Fruit fly (Drosophila melanogaster) whole organism, embryonic: ENCODE results near the gene CG14569.

Source experiments
- B-H2 ChIP-seq: fragments of 200-800 bp; sonication (Bioruptor generic); optimal IDR thresholded peaks from 2 replicates; lab custom pipeline; 2018; ENCODE audit warnings: missing biosample characterization, mild to moderate bottlenecking, missing genetic modification characterization
- CG10267 ChIP-seq: fragments of 200-800 bp; sonication (Bioruptor generic); optimal IDR thresholded peaks from 2 replicates; lab custom pipeline; 2018; ENCODE audit warnings: missing biosample characterization, mild to moderate bottlenecking, missing genetic modification characterization, moderate library complexity
- CG10366 ChIP-seq: fragments of 200-800 bp; sonication (Bioruptor generic); IDR thresholded peaks from 2 replicates; pipeline ENCODE4 v1.3.6; 2022; ENCODE audit warnings: missing biosample characterization, missing genetic modification characterization
- CG12071 ChIP-seq: fragments of 200-800 bp; sonication (Bioruptor generic); optimal IDR thresholded peaks from 3 replicates; lab custom pipeline; 2018; ENCODE audit warnings: missing biosample characterization, mild to moderate bottlenecking, missing genetic modification characterization
- CG12155 ChIP-seq: fragments of 200-800 bp; sonication (Bioruptor generic); optimal IDR thresholded peaks from 3 replicates; lab custom pipeline; 2016; ENCODE audit warnings: missing biosample characterization, missing genetic modification characterization
- CG13624 ChIP-seq: fragments of 200-800 bp; sonication (Bioruptor generic); optimal IDR thresholded peaks from 2 replicates; lab custom pipeline; 2016; ENCODE audit warnings: missing biosample characterization, missing genetic modification characterization
- CG14667 ChIP-seq: fragments of 200-800 bp; sonication (Bioruptor generic); IDR thresholded peaks from 2 replicates; pipeline ENCODE4 v1.3.6; 2022; ENCODE audit warnings: missing biosample characterization, missing genetic modification characterization
- CG15011 ChIP-seq: fragments of 200-800 bp; sonication (Bioruptor generic); optimal IDR thresholded peaks from 3 replicates; lab custom pipeline; 2018; ENCODE audit warnings: missing biosample characterization, mild to moderate bottlenecking, missing genetic modification characterization
- CG15269 ChIP-seq: fragments of 200-800 bp; sonication (Bioruptor generic); optimal IDR thresholded peaks from 2 replicates; lab custom pipeline; 2018; ENCODE audit warnings: missing biosample characterization, mild to moderate bottlenecking, missing genetic modification characterization, moderate library complexity
- CG1529 ChIP-seq: fragments of 200-800 bp; sonication (Bioruptor generic); optimal IDR thresholded peaks from 3 replicates; lab custom pipeline; 2018; ENCODE audit warnings: missing biosample characterization, missing genetic modification characterization
- CG15696 ChIP-seq: fragments of 200-800 bp; sonication (Bioruptor generic); optimal IDR thresholded peaks from 2 replicates; lab custom pipeline; 2019; ENCODE audit warnings: missing biosample characterization, mild to moderate bottlenecking, missing genetic modification characterization, moderate library complexity
- CG1602 ChIP-seq: fragments of 200-800 bp; sonication (Bioruptor generic); optimal IDR thresholded peaks from 3 replicates; lab custom pipeline; 2016; ENCODE audit warnings: missing biosample characterization, missing genetic modification characterization
- CG17328 ChIP-seq: fragments of 200-800 bp; sonication (Bioruptor generic); IDR thresholded peaks from 2 replicates; pipeline ENCODE4 v1.3.6; 2022; ENCODE audit warnings: missing biosample characterization, missing genetic modification characterization
- CG17568 ChIP-seq: fragments of 200-800 bp; sonication (Bioruptor generic); optimal IDR thresholded peaks from 2 replicates; lab custom pipeline; 2018; ENCODE audit warnings: missing biosample characterization, mild to moderate bottlenecking, missing genetic modification characterization, moderate library complexity
- CG2199 ChIP-seq: fragments of 200-800 bp; sonication (Bioruptor generic); IDR thresholded peaks from 3 replicates; pipeline ENCODE4 v1.3.6; 2022; ENCODE audit warnings: missing biosample characterization, missing genetic modification characterization
- CG30403 ChIP-seq: fragments of 200-800 bp; sonication (Bioruptor generic); optimal IDR thresholded peaks from 3 replicates; lab custom pipeline; 2016; ENCODE audit warnings: missing biosample characterization, missing genetic modification characterization
- CG31441 ChIP-seq: fragments of 200-800 bp; sonication (Bioruptor generic); IDR thresholded peaks from 2 replicates; pipeline ENCODE4 v1.3.6; 2022; ENCODE audit warnings: missing biosample characterization, missing genetic modification characterization
- CG4424 ChIP-seq: fragments of 200-800 bp; sonication (Bioruptor generic); optimal IDR thresholded peaks from 3 replicates; lab custom pipeline; 2016; ENCODE audit warnings: missing biosample characterization, missing genetic modification characterization
- CG6254 ChIP-seq: fragments of 200-800 bp; sonication (Bioruptor generic); optimal IDR thresholded peaks from 3 replicates; lab custom pipeline; 2017; ENCODE audit warnings: mild to moderate bottlenecking, missing biosample characterization, missing genetic modification reagents, missing genetic modification characterization
- CG6683 ChIP-seq: fragments of 200-800 bp; sonication (Bioruptor generic); optimal IDR thresholded peaks from 2 replicates; lab custom pipeline; 2017; ENCODE audit warnings: missing biosample characterization, mild to moderate bottlenecking, missing genetic modification characterization, missing genetic modification reagents
- CG6689 ChIP-seq: fragments of 200-800 bp; sonication (Bioruptor generic); IDR thresholded peaks from 2 replicates; pipeline ENCODE4 v1.3.6; 2022; ENCODE audit warnings: missing biosample characterization, missing genetic modification characterization
- CG8478 ChIP-seq: fragments of >200 bp; optimal IDR thresholded peaks from 2 replicates; lab custom pipeline; 2018
- CG9876 ChIP-seq: fragments of 200-800 bp; sonication (Bioruptor generic); optimal IDR thresholded peaks from 2 replicates; lab custom pipeline; 2016; ENCODE audit warnings: missing biosample characterization, missing genetic modification characterization
- D ChIP-seq, 2 experiments: fragments of 200-800 bp in 1 of 2; fragments of >200 bp in 1 of 2; sonication (Bioruptor generic) in 1 of 2; optimal IDR thresholded peaks; 2 replicates in 1 of 2; 3 replicates in 1 of 2; lab custom pipeline; 2017; ENCODE audit warnings: mild to moderate bottlenecking in 1 of 2, missing biosample characterization in 1 of 2, missing genetic modification characterization in 1 of 2, missing genetic modification reagents in 1 of 2
- Dek ChIP-seq: fragments of 200-800 bp; sonication (Bioruptor generic); optimal IDR thresholded peaks from 3 replicates; lab custom pipeline; 2019; ENCODE audit warnings: missing biosample characterization, mild to moderate bottlenecking, missing genetic modification characterization, moderate library complexity
- Ets65A ChIP-seq: fragments of 200-800 bp; sonication (Bioruptor generic); peaks from one replicate; lab custom pipeline; 2016; ENCODE audit warnings: missing biosample characterization, missing genetic modification characterization
- HHEX ChIP-seq: fragments of 200-800 bp; sonication (Bioruptor generic); optimal IDR thresholded peaks from 3 replicates; lab custom pipeline; 2017; ENCODE audit warnings: missing biosample characterization, mild to moderate bottlenecking, missing genetic modification characterization, missing genetic modification reagents
- HLH54F ChIP-seq: fragments of 200-800 bp; sonication (Bioruptor generic); optimal IDR thresholded peaks from 3 replicates; lab custom pipeline; 2016; ENCODE audit warnings: missing biosample characterization, missing genetic modification characterization
- HLHmδ ChIP-seq: fragments of 200-800 bp; sonication (Bioruptor generic); optimal IDR thresholded peaks from 2 replicates; lab custom pipeline; 2018; ENCODE audit warnings: missing biosample characterization, mild to moderate bottlenecking, missing genetic modification characterization, moderate library complexity
- HmgD ChIP-seq: fragments of 200-800 bp; sonication (Bioruptor generic); optimal IDR thresholded peaks from 3 replicates; lab custom pipeline; 2016; ENCODE audit warnings: missing biosample characterization, missing genetic modification characterization
- Hr3 ChIP-seq: fragments of 200-800 bp; sonication (Bioruptor generic); optimal IDR thresholded peaks from 3 replicates; lab custom pipeline; 2016; ENCODE audit warnings: missing biosample characterization, missing genetic modification characterization
- Ssrp ChIP-seq: fragments of 200-800 bp; sonication (Bioruptor generic); optimal IDR thresholded peaks from 2 replicates; lab custom pipeline; 2018; ENCODE audit warnings: missing biosample characterization, mild to moderate bottlenecking, missing genetic modification characterization, moderate library complexity
- Stat92E ChIP-seq, 3 experiments: fragments of >200 bp in 2 of 3; fragments of 200-800 bp in 1 of 3; sonication (Bioruptor generic) in 1 of 3; optimal IDR thresholded peaks; 2 replicates each; lab custom pipeline; 2017 to 2019; ENCODE audit warnings: missing biosample characterization in 3 of 3, missing genetic modification characterization in 3 of 3, mild to moderate bottlenecking in 1 of 3, moderate library complexity in 1 of 3
- ac ChIP-seq: fragments of 200-800 bp; sonication (Bioruptor generic); optimal IDR thresholded peaks from 3 replicates; lab custom pipeline; 2017; ENCODE audit warnings: missing biosample characterization, mild to moderate bottlenecking, missing genetic modification characterization
- ato ChIP-seq: fragments of 200-800 bp; sonication (Bioruptor generic); IDR thresholded peaks from 2 replicates; pipeline ENCODE4 v1.3.6; 2022; ENCODE audit warnings: missing biosample characterization, missing genetic modification characterization; ENCODE audit not compliant: partially characterized antibody
- bbx ChIP-seq: fragments of 200-800 bp; sonication (Bioruptor generic); IDR thresholded peaks from 2 replicates; pipeline ENCODE4 v1.3.6; 2022; ENCODE audit warnings: missing biosample characterization, missing genetic modification characterization; ENCODE audit not compliant: partially characterized antibody
- disco-r ChIP-seq: fragments of 200-800 bp; sonication (Bioruptor generic); optimal IDR thresholded peaks from 2 replicates; lab custom pipeline; 2016; ENCODE audit warnings: missing biosample characterization, missing genetic modification characterization
- fd64A ChIP-seq: fragments of 200-800 bp; sonication (Bioruptor generic); optimal IDR thresholded peaks from 3 replicates; lab custom pipeline; 2018; ENCODE audit warnings: missing biosample characterization, mild to moderate bottlenecking, missing genetic modification characterization
- gce ChIP-seq: fragments of 200-800 bp; sonication (Bioruptor generic); IDR thresholded peaks from 3 replicates; pipeline ENCODE4 v1.3.6; 2022; ENCODE audit warnings: missing biosample characterization, missing genetic modification characterization
- grau ChIP-seq: fragments of 200-800 bp; optimal IDR thresholded peaks from 3 replicates; lab custom pipeline; 2019; ENCODE audit warnings: missing biosample characterization, mild to moderate bottlenecking, missing genetic modification characterization, moderate library complexity
- her ChIP-seq: fragments of 200-800 bp; sonication (Bioruptor generic); optimal IDR thresholded peaks from 2 replicates; lab custom pipeline; 2016; ENCODE audit warnings: missing biosample characterization, missing genetic modification characterization
- jigr1 ChIP-seq: fragments of 200-800 bp; sonication (Bioruptor generic); IDR thresholded peaks from 3 replicates; pipeline ENCODE4 v1.3.6; 2022; ENCODE audit warnings: missing biosample characterization, missing genetic modification characterization
- pb ChIP-seq: fragments of 200-800 bp; sonication (Bioruptor generic); optimal IDR thresholded peaks from 3 replicates; lab custom pipeline; 2016; ENCODE audit warnings: missing biosample characterization, missing genetic modification characterization
- peb ChIP-seq: fragments of 200-800 bp; sonication (Bioruptor generic); IDR thresholded peaks from 2 replicates; pipeline ENCODE4 v1.3.6; 2022; ENCODE audit warnings: missing biosample characterization, missing genetic modification characterization
- sc ChIP-seq, 3 experiments: fragments of >200 bp in 2 of 3; fragments of 200-800 bp in 1 of 3; sonication (Bioruptor generic) in 1 of 3; optimal IDR thresholded peaks; 2 replicates in 2 of 3; 3 replicates in 1 of 3; lab custom pipeline; 2017; ENCODE audit warnings: mild to moderate bottlenecking in 1 of 3, missing biosample characterization in 1 of 3, missing genetic modification characterization in 1 of 3, missing genetic modification reagents in 1 of 3
- slp2 ChIP-seq: fragments of 200-800 bp; sonication (Bioruptor generic); optimal IDR thresholded peaks from 2 replicates; lab custom pipeline; 2016; ENCODE audit warnings: missing biosample characterization, missing genetic modification characterization
- sr ChIP-seq: fragments of 200-800 bp; sonication (Bioruptor generic); IDR thresholded peaks from 3 replicates; pipeline ENCODE4 v1.3.6; 2022; ENCODE audit warnings: missing biosample characterization, missing genetic modification characterization
- sug ChIP-seq: fragments of 200-800 bp; optimal IDR thresholded peaks from 2 replicates; lab custom pipeline; 2019; ENCODE audit warnings: missing biosample characterization, mild to moderate bottlenecking, missing genetic modification characterization, moderate library complexity
- toy ChIP-seq: fragments of 200-800 bp; sonication (Bioruptor generic); IDR thresholded peaks from 2 replicates; pipeline ENCODE4 v1.3.6; 2022; ENCODE audit warnings: missing biosample characterization, missing genetic modification characterization
- z ChIP-seq: fragments of 200-800 bp; sonication (Bioruptor generic); IDR thresholded peaks from 3 replicates; pipeline ENCODE4 v1.3.6; 2022; ENCODE audit warnings: missing biosample characterization, missing genetic modification characterization

CG14569 gene

dm6 chr3L:21728616-21729047, 2.7 kb downstream of the CG14569 start, which contains the start of the genes CG11247 and Polr2H (continued):
- TF ChIP-seq CG13624 (GFP tag; lab: Kevin White, UChicago) (peak; percentile 96), CG6683 (GFP tag; lab: Kevin White, UChicago) (no peak), z (GFP tag; lab: Robert Waterston, UW) (0 out of 3 replicates have a peak, but pooled peaks have one; percentile 34), ato (GFP tag; lab: Robert Waterston, UW) (0 out of 2 replicates have a peak, but pooled peaks have one; percentile 48), CG1529 (GFP tag; lab: Kevin White, UChicago) (peak; percentile 60), HHEX (GFP tag; lab: Kevin White, UChicago) (peak; percentile 71), CG2199 (GFP tag; lab: Robert Waterston, UW) (peak; percentile 90), CG31441 (GFP tag; lab: Robert Waterston, UW) (peak; percentile 100), Dek (tag; lab: Kevin White, UChicago) (peak; percentile 77), bbx (peak; percentile 42; the same call in 1 of the 2 replicates), CG6689 (GFP tag; lab: Robert Waterston, UW) (peak; percentile 91), disco-r (GFP tag; lab: Kevin White, UChicago) (peak; percentile 72), CG15696 (tag; lab: Kevin White, UChicago) (peak; percentile 88), her (GFP tag; lab: Kevin White, UChicago) (peak; percentile 84), sr (GFP tag; lab: Robert Waterston, UW) (peak; percentile 73; the same call in 2 of the 3 replicates), CG10366 (GFP tag; lab: Robert Waterston, UW) (peak; percentile 93), CG30403 (GFP tag; lab: Kevin White, UChicago) (peak; percentile 97), gce (GFP tag; lab: Robert Waterston, UW) (no peak; the same call in 2 of the 3 replicates), peb (GFP tag; lab: Robert Waterston, UW) (peak; percentile 77), B-H2 (GFP tag; lab: Kevin White, UChicago) (peak; percentile 73), CG17568 (no peak), toy (GFP tag; lab: Robert Waterston, UW) (peak; percentile 79; the same call in 1 of the 2 replicates), sug (tag; lab: Kevin White, UChicago) (peak; percentile 88), CG12071 (GFP tag; lab: Kevin White, UChicago) (peak; percentile 51), CG1602 (GFP tag; lab: Kevin White, UChicago) (peak; percentile 93), Stat92E (GFP tag; optimal IDR thresholded peaks at IDR 0.05; lab: Kevin White, UChicago) (no peak), fd64A (peak; percentile 18), Hr3 (GFP tag; lab: Kevin White, UChicago) (peak; percentile 94), CG15011 (GFP tag; lab: Kevin White, UChicago) (no peak), CG15269 (tag; lab: Kevin White, UChicago) (peak; percentile 78), HLH54F (peak; percentile 97), pb (GFP tag; lab: Kevin White, UChicago) (peak; percentile 86), sc (optimal IDR thresholded peaks at IDR 0.05; lab: Kevin White, UChicago) (no peak), sc (GFP tag; optimal IDR thresholded peaks at IDR 0.05; lab: Kevin White, UChicago) (peak; percentile 53), HmgD (peak; percentile 94), slp2 (GFP tag; lab: Kevin White, UChicago) (peak; percentile 89), CG10267 (tag; lab: Kevin White, UChicago) (peak; percentile 88), grau (peak; percentile 86), ac (GFP tag; lab: Kevin White, UChicago) (no peak), CG4424 (GFP tag; lab: Kevin White, UChicago) (peak; percentile 92), CG17328 (GFP tag; lab: Robert Waterston, UW) (peak; percentile 86), jigr1 (peak; percentile 87), CG9876 (GFP tag; lab: Kevin White, UChicago) (peak; percentile 94), CG14667 (GFP tag; lab: Robert Waterston, UW) (peak; percentile 91), Ets65A (peak; percentile 100), CG8478 (lab: Kevin White, UChicago) (no peak), CG6254 (peak; percentile 49), D (optimal IDR thresholded peaks at IDR 0.05; lab: Kevin White, UChicago) (no peak), D (GFP tag; optimal IDR thresholded peaks at IDR 0.05; lab: Kevin White, UChicago) (peak; percentile 77), CG12155 (GFP tag; lab: Kevin White, UChicago) (peak; percentile 91), HLHmδ (GFP tag; lab: Kevin White, UChicago) (no peak), Ssrp (tag; lab: Kevin White, UChicago) (peak; percentile 89)
